Worm (Caenorhabditis elegans): ENCODE results near the gene F55A4.3.

F55A4.3 gene

ce11 chrX:1046156-1046831, 21.4 kb upstream of the F55A4.3 start, which contains the start of gene vpat-1:
TSS of gene vpat-1 (minus strand) at chrX:1046206.
- TF ChIP-seq sox-2 (GFP tag; IDR thresholded peaks at IDR 0.05): no peak
- TF ChIP-seq elt-2 (tag; optimal IDR thresholded peaks at IDR 0.05): peak; percentile 86

- TF ChIP-seq pha-2 (tag; optimal IDR thresholded peaks at IDR 0.05): no peak
- no peak for TF ChIP-seq ttx-3 (tag; optimal IDR thresholded peaks at IDR 0.05)
- no peak for TF ChIP-seq che-1 (tag; optimal IDR thresholded peaks at IDR 0.05)
- no peak for TF ChIP-seq unc-55 (GFP tag; optimal IDR thresholded peaks at IDR 0.05)
- TF ChIP-seq fkh-6 (tag; optimal IDR thresholded peaks at IDR 0.05): no peak
- no peak for TF ChIP-seq hlh-15 (tag; optimal IDR thresholded peaks at IDR 0.05)
- no peak for TF ChIP-seq pqm-1 (tag; optimal IDR thresholded peaks at IDR 0.05)
- no peak for TF ChIP-seq lim-6 (tag; optimal IDR thresholded peaks at IDR 0.05)
- TF ChIP-seq nhr-232 (tag; optimal IDR thresholded peaks at IDR 0.05): no peak
- TF ChIP-seq sdc-2 (tag; optimal IDR thresholded peaks at IDR 0.05): no peak
- TF ChIP-seq ceh-19 (GFP tag; optimal IDR thresholded peaks at IDR 0.05): no peak
Observed at ce11 chrX:1044327-1044726, 19.4 kb upstream of the F55A4.3 start.

- no peak for TF ChIP-seq ztf-16 (tag; optimal IDR thresholded peaks at IDR 0.05)
- TF ChIP-seq ttx-3 (tag; optimal IDR thresholded peaks at IDR 0.05): no peak
- no peak for TF ChIP-seq lin-11 (tag; optimal IDR thresholded peaks at IDR 0.05)
- no peak for TF ChIP-seq hlh-6 (tag; optimal IDR thresholded peaks at IDR 0.05)
- TF ChIP-seq ceh-18 (tag; optimal IDR thresholded peaks at IDR 0.05): no peak
- TF ChIP-seq unc-42 (tag; optimal IDR thresholded peaks at IDR 0.05): no peak
- TF ChIP-seq ceh-24 (tag; optimal IDR thresholded peaks at IDR 0.05): no peak
- TF ChIP-seq pag-3 (tag; optimal IDR thresholded peaks at IDR 0.05; ENCODE audit: borderline replicate concordance): no peak
- TF ChIP-seq fkh-10 (GFP tag; optimal IDR thresholded peaks at IDR 0.05): no peak
- TF ChIP-seq odd-2 (tag; optimal IDR thresholded peaks at IDR 0.05): no peak
- TF ChIP-seq rnt-1 (tag; optimal IDR thresholded peaks at IDR 0.05): no peak
- no peak for TF ChIP-seq ceh-14 (tag; optimal IDR thresholded peaks at IDR 0.05)
- TF ChIP-seq che-1 (tag; optimal IDR thresholded peaks at IDR 0.05): no peak
Observed at ce11 chrX:1038347-1038746, 13.4 kb upstream of the F55A4.3 start, which contains the start of gene F55A4.7. TSS of gene F55A4.7 (minus strand) at chrX:1038447.

- TF ChIP-seq rnt-1 (tag; optimal IDR thresholded peaks at IDR 0.05) (no peak), lin-11 (tag; optimal IDR thresholded peaks at IDR 0.05) (no peak), C08G9.2 (tag; optimal IDR thresholded peaks at IDR 0.05) (no peak), ama-1 (optimal IDR thresholded peaks at IDR 0.05) (no peak), sox-2 (GFP tag; IDR thresholded peaks at IDR 0.05) (no peak; the same call in 1 of the 2 replicates), ceh-19 (GFP tag; optimal IDR thresholded peaks at IDR 0.05) (no peak), hlh-8 (tag; optimal IDR thresholded peaks at IDR 0.05) (no peak), eyg-1 (tag; optimal IDR thresholded peaks at IDR 0.05) (no peak), zip-5 (tag; optimal IDR thresholded peaks at IDR 0.05) (no peak), hlh-6 (tag; optimal IDR thresholded peaks at IDR 0.05) (no peak), nhr-232 (tag; optimal IDR thresholded peaks at IDR 0.05) (no peak), hlh-30 (tag; optimal IDR thresholded peaks at IDR 0.05; ENCODE audit: insufficient read depth) (no peak), nfya-1 (tag; optimal IDR thresholded peaks at IDR 0.05) (peak; percentile 1), tbx-7 (tag; optimal IDR thresholded peaks at IDR 0.05) (no peak), dmd-4 (tag; optimal IDR thresholded peaks at IDR 0.05; ENCODE audit: borderline replicate concordance) (no peak), ceh-48 (tag; optimal IDR thresholded peaks at IDR 0.05) (peak; percentile 76), ceh-6 (GFP tag; optimal IDR thresholded peaks at IDR 0.05) (no peak), ceh-31 (tag; optimal IDR thresholded peaks at IDR 0.05) (peak; percentile 60), npax-4 (tag; optimal IDR thresholded peaks at IDR 0.05) (no peak), Y22D7AL.16 (tag; optimal IDR thresholded peaks at IDR 0.05) (no peak), tbx-2 (tag; optimal IDR thresholded peaks at IDR 0.05) (peak; percentile 15), sox-4 (tag; optimal IDR thresholded peaks at IDR 0.05) (no peak), ztf-16 (tag; optimal IDR thresholded peaks at IDR 0.05) (no peak), sdc-2 (tag; optimal IDR thresholded peaks at IDR 0.05) (peak; percentile 51), ceh-30 (tag; optimal IDR thresholded peaks at IDR 0.05) (no peak), elt-4 (tag; optimal IDR thresholded peaks at IDR 0.05) (no peak), pat-9 (tag; optimal IDR thresholded peaks at IDR 0.05) (no peak), ceh-24 (tag; optimal IDR thresholded peaks at IDR 0.05) (no peak), ceh-34 (tag; optimal IDR thresholded peaks at IDR 0.05) (no peak), nhr-11 (tag; optimal IDR thresholded peaks at IDR 0.05) (no peak), unc-42 (tag; optimal IDR thresholded peaks at IDR 0.05) (peak; percentile 25), hlh-15 (tag; optimal IDR thresholded peaks at IDR 0.05) (no peak), ttx-3 (tag; optimal IDR thresholded peaks at IDR 0.05) (no peak)
Observed at ce11 chrX:1035039-1035598, 10.2 kb upstream of the F55A4.3 start, which contains the start of the genes stau-1 and sec-22. TSS of gene stau-1 (minus strand) at chrX:1035286. TSS of gene sec-22 (plus strand) at chrX:1035548.
